Fruit fly (Drosophila melanogaster): Measurements from ENCODE around the gene Spag1.

Spag1 gene

DNA sequence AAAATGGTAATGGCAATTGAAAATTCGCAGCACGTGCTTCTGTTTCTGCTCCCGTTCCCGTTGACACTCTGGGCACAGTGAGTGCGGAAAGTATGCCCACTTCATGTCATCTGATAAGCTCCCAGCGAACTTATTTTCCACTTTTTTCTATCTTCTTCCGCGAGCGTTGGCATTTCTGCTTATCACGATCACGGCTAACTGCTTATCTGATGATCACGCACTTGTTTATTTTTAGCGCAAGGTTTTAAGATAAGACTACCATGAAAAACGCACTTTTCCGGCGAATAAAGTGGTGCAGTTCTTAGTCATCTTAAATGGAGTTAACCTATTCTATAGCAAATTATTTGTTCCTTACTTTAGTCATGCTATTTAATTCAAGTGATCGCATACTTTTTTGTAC, 10.2 kb upstream of the Spag1 start (continued):
- TF ChIP-seq Dad (GFP tag; optimal IDR thresholded peaks at IDR 0.05) (peak; percentile 56), CG3163 (GFP tag; optimal IDR thresholded peaks at IDR 0.05) (no peak), CG9609 (GFP tag; optimal IDR thresholded peaks at IDR 0.05) (peak; percentile 39), Myb (GFP tag; optimal IDR thresholded peaks at IDR 0.05) (peak; percentile 11), CG15269 (tag; optimal IDR thresholded peaks at IDR 0.05) (peak; percentile 56), ara (GFP tag; IDR thresholded peaks at IDR 0.05) (no peak), CG14441 (GFP tag; IDR thresholded peaks at IDR 0.05) (peak; percentile 31), B-H1 (GFP tag; IDR thresholded peaks at IDR 0.05) (no peak), Lim3 (GFP tag; IDR thresholded peaks at IDR 0.05) (no peak), CG2875 (GFP tag; optimal IDR thresholded peaks at IDR 0.05) (peak; percentile 20), ac (GFP tag; optimal IDR thresholded peaks at IDR 0.05) (no peak), Mad (GFP tag; optimal IDR thresholded peaks at IDR 0.05) (peak; percentile 25), psq (GFP tag; optimal IDR thresholded peaks at IDR 0.05) (no peak), amos (GFP tag; IDR thresholded peaks at IDR 0.05; ENCODE audit: partially characterized antibody) (no peak), ato (GFP tag; IDR thresholded peaks at IDR 0.05; ENCODE audit: partially characterized antibody) (no peak), oc (tag; optimal IDR thresholded peaks at IDR 0.05) (no peak), pho (GFP tag; optimal IDR thresholded peaks at IDR 0.05) (no peak), crc (GFP tag; optimal IDR thresholded peaks at IDR 0.05) (peak; percentile 16), Rfx (GFP tag; IDR thresholded peaks at IDR 0.05) (no peak), toy (GFP tag; IDR thresholded peaks at IDR 0.05) (no peak), lbe (GFP tag; optimal IDR thresholded peaks at IDR 0.05) (no peak), Rx (GFP tag; IDR thresholded peaks at IDR 0.05) (no peak), Fer1 (GFP tag; optimal IDR thresholded peaks at IDR 0.05) (peak; percentile 43), bsh (GFP tag; optimal IDR thresholded peaks at IDR 0.05) (peak in 1 of 2 experiments; percentile 36), so (GFP tag; IDR thresholded peaks at IDR 0.05) (no peak), CkIIα-i1 (GFP tag; IDR thresholded peaks at IDR 0.05) (no peak), phol (tag; optimal IDR thresholded peaks at IDR 0.05) (peak; percentile 57), Scr (GFP tag; IDR thresholded peaks at IDR 0.05; ENCODE audit: partially characterized antibody) (no peak), Hsf (GFP tag; optimal IDR thresholded peaks at IDR 0.05) (peak; percentile 50), ase (GFP tag; IDR thresholded peaks at IDR 0.05) (no peak), CG10267 (tag; optimal IDR thresholded peaks at IDR 0.05) (peak; percentile 5), pros (GFP tag; optimal IDR thresholded peaks at IDR 0.05) (no peak), zen (tag; optimal IDR thresholded peaks at IDR 0.05) (no peak), CG17186 (GFP tag; optimal IDR thresholded peaks at IDR 0.05) (no peak), run (tag; optimal IDR thresholded peaks at IDR 0.05) (no peak), gce (GFP tag; IDR thresholded peaks at IDR 0.05) (no peak), CTCF (GFP tag; optimal IDR thresholded peaks at IDR 0.05) (no peak), CG16815 (GFP tag; optimal IDR thresholded peaks at IDR 0.05) (no peak), h (optimal IDR thresholded peaks at IDR 0.05) (no peak), Ada2b (GFP tag; IDR thresholded peaks at IDR 0.05) (0 out of 2 replicates have a peak, but pooled peaks have one; percentile 4), lola (GFP tag; optimal IDR thresholded peaks at IDR 0.05) (peak in 1 of 3 experiments; percentile 14), hkb (optimal IDR thresholded peaks at IDR 0.05) (no peak), hkb (GFP tag; IDR thresholded peaks at IDR 0.05) (peak; percentile 31; the same call in 1 of the 2 replicates), seq (GFP tag; IDR thresholded peaks at IDR 0.05) (no peak), bowl (GFP tag; IDR thresholded peaks at IDR 0.05) (no peak), CG6854 (GFP tag; optimal IDR thresholded peaks at IDR 0.05) (peak; percentile 9), CG9437 (GFP tag; optimal IDR thresholded peaks at IDR 0.05) (peak; percentile 41), Chrac-16 (GFP tag; optimal IDR thresholded peaks at IDR 0.05) (peak; percentile 12), fru (optimal IDR thresholded peaks at IDR 0.05) (no peak), kah (GFP tag; optimal IDR thresholded peaks at IDR 0.05) (no peak), slou (GFP tag; optimal IDR thresholded peaks at IDR 0.05) (no peak), CG30020 (tag; optimal IDR thresholded peaks at IDR 0.05) (no peak), CG17802 (tag; optimal IDR thresholded peaks at IDR 0.05) (no peak), Aef1 (GFP tag; IDR thresholded peaks at IDR 0.05) (no peak)
